Worm (Caenorhabditis elegans): ENCODE data around the gene C16C8.16.
"Not testable (repeated sequence)": the region's sequence is repeated elsewhere in the genome, so short reads cannot be mapped to it uniquely, and the experiment has no call there.

ce11 chrII:3464580-3464979 is 19.0 kb downstream of the C16C8.16 start, which contains the start of gene C16C8.10:
- TF ChIP-seq nhr-25 (tag; optimal IDR thresholded peaks at IDR 0.05); lsy-12 (tag; optimal IDR thresholded peaks at IDR 0.05); unc-62 (GFP tag; optimal IDR thresholded peaks at IDR 0.05); ama-1 (optimal IDR thresholded peaks at IDR 0.05): not testable (repeated sequence)
